Worm (Caenorhabditis elegans): ENCODE measurements around the gene clec-19.

- TF ChIP-seq ztf-11 (tag; optimal IDR thresholded peaks at IDR 0.05) (no peak), ces-1 (GFP tag; optimal IDR thresholded peaks at IDR 0.05) (no peak), sptf-1 (tag; optimal IDR thresholded peaks at IDR 0.05) (no peak), unc-62 (GFP tag; optimal IDR thresholded peaks at IDR 0.05) (no peak), snpc-4 (tag; optimal IDR thresholded peaks at IDR 0.05) (no peak)
Measured at ce11 chrII:1742535-1742934, 1.7 kb upstream of the clec-19 start, which contains the start of gene F36H5.12.

Measured in whole organism, mixed stage, embryonic.